Worm (Caenorhabditis elegans) whole organism, young adult: ENCODE results near the gene dod-20.

Experiments used
- B0019.2 ChIP-seq: fragments of 200-800 bp; sonication (Bioruptor generic); conservative IDR thresholded peaks from 2 replicates; pipeline ENCODE4 v1.3.6; 2022; ENCODE audit warnings: missing genetic modification reagents, missing genetic modification characterization, missing compliant biosample characterization
- F49E8.2 ChIP-seq: sonication (generic microtip); optimal IDR thresholded peaks from 3 replicates; lab custom pipeline; 2017; ENCODE audit warnings: missing genetic modification characterization, mild to moderate bottlenecking, missing compliant biosample characterization, antibody characterized with exemption, moderate library complexity; ENCODE audit not compliant: insufficient read depth
- Y56A3A.18 ChIP-seq: fragments of 200-800 bp; sonication (Bioruptor generic); IDR thresholded peaks from 2 replicates; pipeline ENCODE4 v1.3.6; 2022; ENCODE audit warnings: missing genetic modification reagents, missing genetic modification characterization, missing compliant biosample characterization
- Y79H2A.3 ChIP-seq: fragments of 200-800 bp; sonication (Bioruptor generic); conservative IDR thresholded peaks from 2 replicates; pipeline ENCODE4 v1.3.6; 2022; ENCODE audit warnings: missing genetic modification reagents, missing genetic modification characterization, missing compliant biosample characterization
- Y95B8A.8 ChIP-seq: fragments of 200-800 bp; sonication (Bioruptor generic); IDR thresholded peaks from 2 replicates; pipeline ENCODE4 v1.3.6; 2022; ENCODE audit warnings: missing genetic modification reagents, missing genetic modification characterization, missing compliant biosample characterization
- ZK185.1 ChIP-seq: sonication (generic microtip); optimal IDR thresholded peaks from 2 replicates; lab custom pipeline; 2016; ENCODE audit warnings: mild to moderate bottlenecking, missing genetic modification characterization, missing compliant biosample characterization; ENCODE audit not compliant: poor library complexity, severe bottlenecking
- dox-1 ChIP-seq: fragments of 200-800 bp; sonication (Bioruptor generic); IDR thresholded peaks from 2 replicates; pipeline ENCODE4 v1.3.6; 2022; ENCODE audit warnings: missing genetic modification reagents, missing genetic modification characterization, missing compliant biosample characterization
- hrde-1 ChIP-seq: sonication (generic microtip); optimal IDR thresholded peaks from 2 replicates; lab custom pipeline; 2016; ENCODE audit warnings: missing genetic modification characterization, mild to moderate bottlenecking, missing compliant biosample characterization, moderate library complexity, missing genotype, missing genetic modification reagents, borderline replicate concordance
- lin-54 ChIP-seq: fragments of 200-800 bp; sonication (Bioruptor generic); optimal IDR thresholded peaks from 2 replicates; lab custom pipeline; 2018; ENCODE audit warnings: mild to moderate bottlenecking, missing genetic modification characterization, missing compliant biosample characterization
- lir-1 ChIP-seq: fragments of 200-800 bp; sonication (Bioruptor generic); conservative IDR thresholded peaks from 2 replicates; pipeline ENCODE4 v1.3.6; 2022; ENCODE audit warnings: missing genetic modification reagents, missing genetic modification characterization, missing compliant biosample characterization
- madf-8 ChIP-seq: fragments of 200-800 bp; sonication (Bioruptor generic); conservative IDR thresholded peaks from 2 replicates; pipeline ENCODE4 v1.3.6; 2022; ENCODE audit warnings: missing genetic modification reagents, missing genetic modification characterization, missing compliant biosample characterization
- nhr-90 ChIP-seq: sonication (generic microtip); optimal IDR thresholded peaks from 2 replicates; lab custom pipeline; 2016; ENCODE audit warnings: missing genotype, mild to moderate bottlenecking, missing genetic modification characterization, missing compliant biosample characterization
- rpc-1 ChIP-seq, 2 experiments: fragments of 150-350 bp in 1 of 2; sonication (generic microtip) in 1 of 2; optimal IDR thresholded peaks; 2 replicates each; lab custom pipeline; 2014 to 2018; ENCODE audit warnings: missing biosample characterization in 1 of 2, missing genetic modification characterization in 1 of 2, missing genetic modification reagents in 1 of 2, missing genotype in 1 of 2
- unc-130 ChIP-seq: sonication (generic microtip); optimal IDR thresholded peaks from 2 replicates; lab custom pipeline; 2016; ENCODE audit warnings: missing genetic modification reagents, missing genetic modification characterization, missing compliant biosample characterization
- ztf-3 ChIP-seq: fragments of 200-800 bp; sonication (Bioruptor generic); optimal IDR thresholded peaks from 2 replicates; lab custom pipeline; 2018; ENCODE audit warnings: mild to moderate bottlenecking, missing genetic modification characterization, missing compliant biosample characterization

Gene dod-20

ce11 chrV:465355-465754, 43.1 kb downstream of the dod-20 start:
- no peak for TF ChIP-seq unc-130 (GFP tag; lab: Kevin White, UChicago)

- TF ChIP-seq lin-54 (no peak), rpc-1 (optimal IDR thresholded peaks at IDR 0.05; lab: Kevin White, UChicago) (no peak), rpc-1 (tag; optimal IDR thresholded peaks at IDR 0.05; lab: Kevin White, UChicago) (no peak), lir-1 (GFP tag; lab: Robert Waterston, UW) (no peak)
These were observed 45.3 kb downstream of the dod-20 start for ce11 chrV:467507-467906.

DNA sequence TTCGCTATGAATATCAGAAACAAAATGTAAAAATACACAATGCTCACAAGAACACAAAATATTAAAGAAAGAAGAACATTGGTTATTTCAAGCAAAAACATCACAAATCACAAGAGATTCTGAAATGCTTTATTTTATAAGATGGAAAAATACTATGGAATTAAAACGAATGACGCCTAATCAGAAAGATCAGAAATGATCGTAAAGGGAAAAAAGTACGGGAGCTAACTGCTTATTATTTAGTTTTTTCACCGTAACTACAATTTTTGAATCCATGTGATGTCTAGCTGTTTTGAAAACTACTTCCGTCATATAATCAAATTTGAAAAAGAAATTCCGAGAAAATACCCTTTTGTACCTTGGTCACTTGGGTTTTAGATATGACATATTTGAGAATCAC, 46.2 kb downstream of the dod-20 start, which contains the start of gene srbc-57:
TSS of gene srbc-57 (minus strand) at position 101 of the 400 bp plus-strand sequence.
- TF ChIP-seq hrde-1 (tag; lab: Kevin White, UChicago) = no peak

- TF ChIP-seq Y79H2A.3 (GFP tag; lab: Robert Waterston, UW) (no peak), nhr-90 (tag; lab: Kevin White, UChicago) (no peak), ztf-3 (no peak), B0019.2 (GFP tag; lab: Robert Waterston, UW) (no peak), ZK185.1 (tag; lab: Kevin White, UChicago) (no peak), F49E8.2 (no peak), dox-1 (no peak), madf-8 (GFP tag; lab: Robert Waterston, UW) (no peak), Y56A3A.18 (GFP tag; lab: Robert Waterston, UW) (no peak), Y95B8A.8 (GFP tag; lab: Robert Waterston, UW) (no peak)
These were observed 50.4 kb downstream of the dod-20 start, which contains the start of gene srt-31 for ce11 chrV:472589-472988. srt-31 (plus strand) TSS chrV:472889.
